Worm (Caenorhabditis elegans): ENCODE results near the gene ugt-37.

Gene ugt-37

ce11 chrV:7159391-7159790, 14.3 kb upstream of the ugt-37 start, which contains the start of gene str-204:
str-204 (plus strand) TSS chrV:7159691.
- TF ChIP-seq elt-1 (tag; optimal IDR thresholded peaks at IDR 0.05) (no peak), mbf-1 (tag; optimal IDR thresholded peaks at IDR 0.05) (no peak), elt-3 (tag; optimal IDR thresholded peaks at IDR 0.05) (no peak), R02D3.7 (tag; optimal IDR thresholded peaks at IDR 0.05) (no peak)

- TF ChIP-seq skn-1 (tag; optimal IDR thresholded peaks at IDR 0.05) (no peak), sma-9 (GFP tag; optimal IDR thresholded peaks at IDR 0.05) (peak; percentile 51), sma-9 (tag; optimal IDR thresholded peaks at IDR 0.05) (no peak), sma-3 (GFP tag; optimal IDR thresholded peaks at IDR 0.05) (peak; percentile 1), fos-1 (tag; optimal IDR thresholded peaks at IDR 0.05) (peak; percentile 58)
These were observed 12.0 kb upstream of the ugt-37 start, which contains the start of gene ugt-39 for ce11 chrV:7157089-7157488. ugt-39 (plus strand) TSS chrV:7157142.

- TF ChIP-seq ztf-4 (tag; optimal IDR thresholded peaks at IDR 0.05), result no peak
- no peak for TF ChIP-seq nhr-21 (tag; optimal IDR thresholded peaks at IDR 0.05)
These were observed 11.0 kb upstream of the ugt-37 start, which contains the start of gene F10D2.10 for ce11 chrV:7156079-7156478. F10D2.10 (minus strand) TSS chrV:7156179.

ce11 chrV:7153046-7153445, 7.9 kb upstream of the ugt-37 start, which contains the start of gene fat-7:
fat-7 (minus strand) TSS chrV:7153146.
- no peak for TF ChIP-seq mab-5 (tag; optimal IDR thresholded peaks at IDR 0.05)
- no peak for TF ChIP-seq nhr-77 (tag; optimal IDR thresholded peaks at IDR 0.05)

ce11 chrV:7150570-7150969, 5.5 kb upstream of the ugt-37 start, which contains the start of gene F10D2.8:
F10D2.8 (minus strand) TSS chrV:7150714.
- peak; percentile 6 for TF ChIP-seq gmeb-1 (tag; optimal IDR thresholded peaks at IDR 0.05)
- no peak for TF ChIP-seq nhr-23 (tag; optimal IDR thresholded peaks at IDR 0.05)
- peak; percentile 77 for TF ChIP-seq fos-1 (tag; optimal IDR thresholded peaks at IDR 0.05)
- no peak for TF ChIP-seq blmp-1 (tag; optimal IDR thresholded peaks at IDR 0.05; ENCODE audit: insufficient read depth)

- no peak for TF ChIP-seq unc-55 (GFP tag; optimal IDR thresholded peaks at IDR 0.05)
- no peak for TF ChIP-seq mbf-1 (tag; optimal IDR thresholded peaks at IDR 0.05)
- no peak for TF ChIP-seq elt-1 (tag; optimal IDR thresholded peaks at IDR 0.05)
- no peak for TF ChIP-seq lin-13 (GFP tag; optimal IDR thresholded peaks at IDR 0.05)
- no peak for TF ChIP-seq blmp-1 (tag; optimal IDR thresholded peaks at IDR 0.05; ENCODE audit: insufficient read depth)
- no peak for TF ChIP-seq Y55F3AM.14 (GFP tag; optimal IDR thresholded peaks at IDR 0.05)
- TF ChIP-seq lsy-2 (tag; optimal IDR thresholded peaks at IDR 0.05), result no peak
- no peak for TF ChIP-seq F13H6.1 (tag; optimal IDR thresholded peaks at IDR 0.05)
- TF ChIP-seq mab-5 (tag; optimal IDR thresholded peaks at IDR 0.05), result no peak
- TF ChIP-seq nhr-237 (tag; optimal IDR thresholded peaks at IDR 0.05), result no peak
- no peak for TF ChIP-seq R02D3.7 (tag; optimal IDR thresholded peaks at IDR 0.05)
- TF ChIP-seq unc-39 (tag; optimal IDR thresholded peaks at IDR 0.05), result no peak
- TF ChIP-seq crh-2 (tag; optimal IDR thresholded peaks at IDR 0.05), result no peak
- no peak for TF ChIP-seq nhr-25 (tag; optimal IDR thresholded peaks at IDR 0.05)
- TF ChIP-seq elt-3 (tag; optimal IDR thresholded peaks at IDR 0.05), result no peak
These were observed 2.3 kb upstream of the ugt-37 start, which contains the start of gene ugt-38 for ce11 chrV:7147370-7147769. ugt-38 (minus strand) TSS chrV:7147470.

ce11 chrV:7142661-7143060, 2.5 kb downstream of the ugt-37 start:
- TF ChIP-seq ztf-11 (tag; optimal IDR thresholded peaks at IDR 0.05) (no peak), C34F6.9 (tag; optimal IDR thresholded peaks at IDR 0.05) (no peak), snpc-4 (tag; optimal IDR thresholded peaks at IDR 0.05) (peak; percentile 87), sem-4 (tag; optimal IDR thresholded peaks at IDR 0.05) (no peak), fos-1 (tag; optimal IDR thresholded peaks at IDR 0.05) (peak; percentile 11), nhr-77 (tag; optimal IDR thresholded peaks at IDR 0.05) (no peak)

- TF ChIP-seq nhr-25 (tag; optimal IDR thresholded peaks at IDR 0.05), result no peak
- TF ChIP-seq unc-55 (GFP tag; optimal IDR thresholded peaks at IDR 0.05), result no peak
- TF ChIP-seq sem-4 (tag; optimal IDR thresholded peaks at IDR 0.05), result no peak
- no peak for TF ChIP-seq elt-3 (tag; optimal IDR thresholded peaks at IDR 0.05)
- no peak for TF ChIP-seq F13H6.1 (tag; optimal IDR thresholded peaks at IDR 0.05)
- no peak for TF ChIP-seq ama-1 (optimal IDR thresholded peaks at IDR 0.05)
- no peak for TF ChIP-seq snpc-4 (tag; optimal IDR thresholded peaks at IDR 0.05)
- TF ChIP-seq lin-13 (GFP tag; optimal IDR thresholded peaks at IDR 0.05), result no peak
- no peak for TF ChIP-seq sma-9 (GFP tag; optimal IDR thresholded peaks at IDR 0.05)
- TF ChIP-seq sma-9 (tag; optimal IDR thresholded peaks at IDR 0.05), result no peak
- TF ChIP-seq lin-11 (tag; optimal IDR thresholded peaks at IDR 0.05), result no peak
- TF ChIP-seq Y55F3AM.14 (GFP tag; optimal IDR thresholded peaks at IDR 0.05), result no peak
These were observed 3.3 kb downstream of the ugt-37 start, which contains the start of gene ugt-40 for ce11 chrV:7141864-7142263. ugt-40 (minus strand) TSS chrV:7141964.

Measured in whole organism, L2 larva.